Worm (Caenorhabditis elegans) whole organism, L3 larva: ENCODE data around the gene pkn-1.

Source experiments
- egl-5 ChIP-seq: fragments of 150-350 bp; optimal IDR thresholded peaks from 2 replicates; lab custom pipeline; 2017; ENCODE audit warnings: missing biosample characterization, missing genetic modification reagents, missing genetic modification characterization, inconsistent platforms
- nhr-25 ChIP-seq: sonication (generic microtip); optimal IDR thresholded peaks from 2 replicates; lab custom pipeline; 2017; ENCODE audit warnings: missing biosample characterization, missing genetic modification characterization
- nhr-43 ChIP-seq: sonication (generic microtip); optimal IDR thresholded peaks from 2 replicates; lab custom pipeline; 2016; ENCODE audit warnings: mild to moderate bottlenecking, missing genetic modification characterization, missing compliant biosample characterization; ENCODE audit not compliant: poor library complexity, severe bottlenecking
- sea-2 ChIP-seq: fragments of 150-350 bp; sonication (generic microtip); optimal IDR thresholded peaks from 4 replicates; lab custom pipeline; 2014; ENCODE audit warnings: missing biosample characterization, missing genetic modification reagents, missing genetic modification characterization

DNA sequence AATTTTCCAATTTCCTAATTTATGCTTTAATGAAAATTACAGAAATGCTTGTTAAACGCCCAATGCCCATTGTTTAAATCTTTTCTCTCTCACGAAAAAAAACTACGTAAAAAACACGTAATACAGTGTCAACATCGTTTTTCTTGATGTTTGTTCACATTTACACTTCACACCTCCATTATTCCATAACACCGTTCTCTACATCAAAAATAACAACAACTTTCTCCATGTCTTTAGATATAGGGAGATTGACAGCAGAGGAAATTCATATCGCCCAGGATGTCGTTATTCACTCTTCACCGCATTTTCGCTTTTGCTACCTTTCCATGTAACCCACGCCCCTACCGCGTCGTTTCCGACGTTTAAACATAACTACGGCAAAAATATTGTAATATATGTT is 39.0 kb upstream of the pkn-1 start, which contains the start of gene efhc-1:
- TF ChIP-seq nhr-25 (tag; lab: Kevin White, UChicago) (no peak), nhr-43 (tag; lab: Kevin White, UChicago) (no peak), sea-2 (GFP tag; lab: Kevin White, UChicago) (no peak), egl-5 (tag; lab: Kevin White, UChicago) (no peak)
